Fruit fly (Drosophila melanogaster) whole organism, prepupa: ENCODE data around the gene CG1440.

Experiments
- Blimp-1 ChIP-seq: fragments of 200-800 bp; sonication (Bioruptor generic); optimal IDR thresholded peaks from 3 replicates; lab custom pipeline; 2017; ENCODE audit warnings: missing biosample characterization, missing genetic modification characterization, mild to moderate bottlenecking, moderate library complexity, missing genetic modification reagents
- CG10631 ChIP-seq: fragments of 200-800 bp; sonication (Bioruptor generic); optimal IDR thresholded peaks from 2 replicates; lab custom pipeline; 2016; ENCODE audit warnings: missing biosample characterization, missing genetic modification characterization
- CG10669 ChIP-seq: fragments of 200-800 bp; sonication (Bioruptor generic); optimal IDR thresholded peaks from 3 replicates; lab custom pipeline; 2018; ENCODE audit warnings: missing biosample characterization, mild to moderate bottlenecking, missing genetic modification characterization, moderate library complexity
- CG11294 ChIP-seq: fragments of 200-800 bp; sonication (Bioruptor generic); IDR thresholded peaks from 2 replicates; pipeline ENCODE4 v1.3.6; 2022; ENCODE audit warnings: missing biosample characterization, missing genetic modification characterization
- CG11762 ChIP-seq: fragments of 200-800 bp; sonication (Bioruptor generic); optimal IDR thresholded peaks from 3 replicates; lab custom pipeline; 2016; ENCODE audit warnings: missing biosample characterization, missing genetic modification characterization; ENCODE audit not compliant: insufficient read depth
- CG11902 ChIP-seq: fragments of 200-800 bp; sonication (Bioruptor generic); optimal IDR thresholded peaks from 3 replicates; lab custom pipeline; 2016; ENCODE audit warnings: missing biosample characterization, missing genetic modification characterization
- CG15336 ChIP-seq: fragments of 200-800 bp; sonication (Bioruptor generic); IDR thresholded peaks from 2 replicates; pipeline ENCODE4 v1.3.6; 2022; ENCODE audit warnings: missing biosample characterization, missing genetic modification characterization
- CG1621 ChIP-seq: fragments of 200-800 bp; sonication (Bioruptor generic); optimal IDR thresholded peaks from 3 replicates; lab custom pipeline; 2018; ENCODE audit warnings: missing biosample characterization, mild to moderate bottlenecking, missing genetic modification characterization
- CG16779 ChIP-seq: fragments of 200-800 bp; sonication (Bioruptor generic); optimal IDR thresholded peaks from 3 replicates; lab custom pipeline; 2017; ENCODE audit warnings: missing biosample characterization, mild to moderate bottlenecking, missing genetic modification characterization
- CG3032 ChIP-seq: fragments of 200-800 bp; optimal IDR thresholded peaks from 2 replicates; lab custom pipeline; 2019; ENCODE audit warnings: missing biosample characterization, mild to moderate bottlenecking, missing genetic modification characterization, moderate library complexity
- CG31627 ChIP-seq: fragments of 200-800 bp; sonication (Bioruptor generic); optimal IDR thresholded peaks from 3 replicates; lab custom pipeline; 2016; ENCODE audit warnings: missing biosample characterization, missing genetic modification characterization
- CG34406 ChIP-seq: fragments of 200-800 bp; sonication (Bioruptor generic); optimal IDR thresholded peaks from 3 replicates; lab custom pipeline; 2016; ENCODE audit warnings: missing biosample characterization, missing genetic modification characterization
- CG3919 ChIP-seq: fragments of 200-800 bp; sonication (Bioruptor generic); optimal IDR thresholded peaks from 3 replicates; lab custom pipeline; 2016; ENCODE audit warnings: missing biosample characterization, missing genetic modification characterization
- CG4318 ChIP-seq: fragments of 200-800 bp; sonication (Bioruptor generic); optimal IDR thresholded peaks from 3 replicates; lab custom pipeline; 2017; ENCODE audit warnings: missing biosample characterization, mild to moderate bottlenecking, missing genetic modification characterization
- CG6163 ChIP-seq: fragments of 200-800 bp; sonication (Bioruptor generic); IDR thresholded peaks from 3 replicates; pipeline ENCODE4 v1.3.6; 2022; ENCODE audit warnings: missing biosample characterization, missing genetic modification characterization
- CG6276 ChIP-seq: fragments of 200-800 bp; sonication (Bioruptor generic); optimal IDR thresholded peaks from 2 replicates; lab custom pipeline; 2017; ENCODE audit warnings: missing biosample characterization, mild to moderate bottlenecking, missing genetic modification characterization
- CG6792 ChIP-seq: fragments of 200-800 bp; sonication (Bioruptor generic); optimal IDR thresholded peaks from 3 replicates; lab custom pipeline; 2016; ENCODE audit warnings: missing biosample characterization, missing genetic modification characterization
- CG6854 ChIP-seq: fragments of 200-800 bp; sonication (Bioruptor generic); optimal IDR thresholded peaks from 2 replicates; lab custom pipeline; 2017; ENCODE audit warnings: missing biosample characterization, mild to moderate bottlenecking, missing genetic modification characterization
- CG7368 ChIP-seq: fragments of 200-800 bp; sonication (Bioruptor generic); optimal IDR thresholded peaks from 3 replicates; lab custom pipeline; 2016; ENCODE audit warnings: missing biosample characterization, missing genetic modification characterization
- CG8119 ChIP-seq: fragments of 200-800 bp; sonication (Bioruptor generic); IDR thresholded peaks from 3 replicates; pipeline ENCODE4 v1.3.6; 2022; ENCODE audit warnings: missing biosample characterization, missing genetic modification characterization
- CG8319 ChIP-seq: fragments of 200-800 bp; sonication (Bioruptor generic); optimal IDR thresholded peaks from 3 replicates; lab custom pipeline; 2016; ENCODE audit warnings: missing biosample characterization, missing genetic modification characterization
- CG8632 ChIP-seq: fragments of 200-800 bp; sonication (Bioruptor generic); optimal IDR thresholded peaks from 3 replicates; lab custom pipeline; 2016; ENCODE audit warnings: missing biosample characterization, missing genetic modification characterization
- Eip75B ChIP-seq: fragments of 200-800 bp; sonication (Bioruptor generic); optimal IDR thresholded peaks from 3 replicates; lab custom pipeline; 2016; ENCODE audit warnings: missing biosample characterization, missing genetic modification characterization
- Eip78C ChIP-seq: fragments of 200-800 bp; sonication (Bioruptor generic); peaks from one replicate; lab custom pipeline; 2016; ENCODE audit warnings: missing biosample characterization, missing genetic modification characterization
- Eip93F ChIP-seq: fragments of 200-800 bp; sonication (Bioruptor generic); optimal IDR thresholded peaks from 2 replicates; lab custom pipeline; 2016; ENCODE audit warnings: missing biosample characterization, mild to moderate bottlenecking, missing genetic modification characterization
- Ets21C ChIP-seq: fragments of 200-800 bp; sonication (Bioruptor generic); optimal IDR thresholded peaks from 3 replicates; lab custom pipeline; 2016; ENCODE audit warnings: missing biosample characterization, missing genetic modification characterization
- Ets96B ChIP-seq: fragments of 200-800 bp; optimal IDR thresholded peaks from 2 replicates; lab custom pipeline; 2019; ENCODE audit warnings: missing biosample characterization, mild to moderate bottlenecking, missing genetic modification characterization, moderate library complexity
- Hr38 ChIP-seq: sonication (Bioruptor generic); optimal IDR thresholded peaks from 2 replicates; lab custom pipeline; 2016; ENCODE audit warnings: missing biosample characterization, missing genetic modification characterization
- Hr39 ChIP-seq: fragments of 200-800 bp; sonication (Bioruptor generic); optimal IDR thresholded peaks from 2 replicates; lab custom pipeline; 2016; ENCODE audit warnings: missing biosample characterization, missing genetic modification characterization
- Hr4 ChIP-seq: fragments of 200-800 bp; sonication (Bioruptor generic); optimal IDR thresholded peaks from 3 replicates; lab custom pipeline; 2016; ENCODE audit warnings: missing biosample characterization, missing genetic modification characterization
- Lpt ChIP-seq: fragments of 200-800 bp; sonication (Bioruptor generic); optimal IDR thresholded peaks from 3 replicates; lab custom pipeline; 2016; ENCODE audit warnings: missing biosample characterization, missing genetic modification characterization
- Met ChIP-seq: fragments of 200-800 bp; sonication (Bioruptor generic); optimal IDR thresholded peaks from 3 replicates; lab custom pipeline; 2016; ENCODE audit warnings: missing biosample characterization, missing genetic modification characterization
- Smox ChIP-seq: fragments of 200-800 bp; sonication (Bioruptor generic); optimal IDR thresholded peaks from 3 replicates; lab custom pipeline; 2016; ENCODE audit warnings: missing biosample characterization, missing genetic modification characterization
- Sox102F ChIP-seq: fragments of 200-800 bp; sonication (Bioruptor generic); optimal IDR thresholded peaks from 2 replicates; lab custom pipeline; 2016; ENCODE audit warnings: missing biosample characterization, mild to moderate bottlenecking, missing genetic modification characterization
- Sox14 ChIP-seq: fragments of 200-800 bp; sonication (Bioruptor generic); optimal IDR thresholded peaks from 3 replicates; lab custom pipeline; 2016; ENCODE audit warnings: missing biosample characterization, missing genetic modification characterization
- acj6 ChIP-seq: fragments of 200-800 bp; sonication (Bioruptor generic); optimal IDR thresholded peaks from 3 replicates; lab custom pipeline; 2016; ENCODE audit warnings: missing biosample characterization, missing genetic modification characterization
- cyc ChIP-seq: fragments of 200-800 bp; sonication (Bioruptor generic); optimal IDR thresholded peaks from 3 replicates; lab custom pipeline; 2016; ENCODE audit warnings: missing biosample characterization, missing genetic modification characterization
- dac ChIP-seq: fragments of 200-800 bp; sonication (Bioruptor generic); optimal IDR thresholded peaks from 2 replicates; lab custom pipeline; 2017; ENCODE audit warnings: missing biosample characterization, mild to moderate bottlenecking, missing genetic modification characterization
- dsx ChIP-seq: fragments of 200-800 bp; optimal IDR thresholded peaks from 3 replicates; lab custom pipeline; 2019; ENCODE audit warnings: missing biosample characterization, mild to moderate bottlenecking, missing genetic modification characterization, moderate library complexity; ENCODE audit not compliant: poor library complexity, severe bottlenecking
- eg ChIP-seq: fragments of 200-800 bp; sonication (Bioruptor generic); IDR thresholded peaks from 3 replicates; pipeline ENCODE4 v1.3.6; 2022; ENCODE audit warnings: missing biosample characterization, missing genetic modification characterization
- esn ChIP-seq: fragments of 200-800 bp; sonication (Bioruptor generic); optimal IDR thresholded peaks from 2 replicates; lab custom pipeline; 2016; ENCODE audit warnings: missing biosample characterization, mild to moderate bottlenecking, missing genetic modification characterization, moderate library complexity
- fd59A ChIP-seq: fragments of 200-800 bp; sonication (Bioruptor generic); optimal IDR thresholded peaks from 2 replicates; lab custom pipeline; 2017; ENCODE audit warnings: missing biosample characterization, mild to moderate bottlenecking, missing genetic modification characterization, missing genetic modification reagents
- fd85E ChIP-seq: fragments of 200-800 bp; sonication (Bioruptor generic); optimal IDR thresholded peaks from 3 replicates; lab custom pipeline; 2016; ENCODE audit warnings: missing biosample characterization, missing genetic modification characterization
- fkh ChIP-seq: fragments of 200-800 bp; sonication (Bioruptor generic); optimal IDR thresholded peaks from 3 replicates; lab custom pipeline; 2017; ENCODE audit warnings: missing biosample characterization, mild to moderate bottlenecking, missing genetic modification characterization, moderate library complexity
- lz ChIP-seq: fragments of 200-800 bp; sonication (Bioruptor generic); optimal IDR thresholded peaks from 3 replicates; lab custom pipeline; 2016; ENCODE audit warnings: missing biosample characterization, missing genetic modification characterization
- net ChIP-seq: fragments of 200-800 bp; sonication (Bioruptor generic); optimal IDR thresholded peaks from 3 replicates; lab custom pipeline; 2016; ENCODE audit warnings: missing biosample characterization, missing genetic modification characterization
- pdm3 ChIP-seq: fragments of 200-800 bp; sonication (Bioruptor generic); optimal IDR thresholded peaks from 3 replicates; lab custom pipeline; 2016; ENCODE audit warnings: missing biosample characterization, missing genetic modification characterization
- spab ChIP-seq: fragments of 200-800 bp; sonication (Bioruptor generic); optimal IDR thresholded peaks from 2 replicates; lab custom pipeline; 2017; ENCODE audit warnings: missing biosample characterization, mild to moderate bottlenecking, missing genetic modification characterization, missing genetic modification reagents
- ss ChIP-seq, 2 experiments: fragments of 200-800 bp; sonication (Bioruptor generic); optimal IDR thresholded peaks; 2 replicates in 1 of 2; 3 replicates in 1 of 2; lab custom pipeline; 2017 to 2018; ENCODE audit warnings: mild to moderate bottlenecking in 2 of 2, missing biosample characterization in 2 of 2, missing genetic modification characterization in 2 of 2, moderate library complexity in 1 of 2
- svp ChIP-seq: fragments of 200-800 bp; sonication (Bioruptor generic); peaks from one replicate; lab custom pipeline; 2016; ENCODE audit warnings: missing biosample characterization, missing genetic modification characterization
- topi ChIP-seq: fragments of 200-800 bp; sonication (Bioruptor generic); optimal IDR thresholded peaks from 3 replicates; lab custom pipeline; 2016; ENCODE audit warnings: missing biosample characterization, missing genetic modification characterization
- vri ChIP-seq: fragments of 200-800 bp; sonication (Bioruptor generic); optimal IDR thresholded peaks from 3 replicates; lab custom pipeline; 2016; ENCODE audit warnings: missing biosample characterization, mild to moderate bottlenecking, missing genetic modification characterization

CG1440 gene

DNA sequence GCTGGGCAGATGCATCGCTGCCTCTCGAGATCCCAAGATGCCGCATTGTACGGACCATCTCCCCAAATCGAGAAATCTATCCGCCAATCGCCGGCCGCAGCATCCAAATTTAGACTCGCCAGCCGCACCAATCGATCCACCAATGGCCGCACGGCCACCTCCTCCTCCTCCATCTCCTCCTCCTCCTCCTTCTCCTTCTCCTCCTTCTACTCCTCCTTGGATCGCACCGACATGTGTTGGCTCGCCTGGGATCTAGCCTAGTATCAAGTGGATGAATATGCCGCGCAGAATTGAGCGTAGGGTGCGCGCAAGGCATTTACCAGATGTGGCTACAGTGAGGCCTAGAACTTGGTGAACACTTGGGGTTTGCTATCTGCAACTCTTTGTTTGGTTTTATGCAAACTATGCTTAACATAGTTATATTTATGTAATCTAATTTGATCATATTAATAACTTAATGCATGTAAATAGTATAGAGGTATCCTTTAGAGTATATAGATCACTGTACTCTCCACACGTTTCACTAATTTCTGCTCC is 18.2 kb downstream of the CG1440 start, which contains the start of gene org-1:
org-1 (minus strand) TSS at position 51 of the 537 bp plus-strand sequence.
- TF ChIP-seq CG11294: peak; percentile 89
- TF ChIP-seq CG1621: peak; percentile 91
- peak; percentile 88 for TF ChIP-seq Eip75B (GFP tag; lab: Kevin White, UChicago)
- TF ChIP-seq Sox102F (GFP tag; lab: Kevin White, UChicago): peak; percentile 47
- peak; percentile 79 for TF ChIP-seq CG4318 (GFP tag; lab: Kevin White, UChicago)
- peak; percentile 96 for TF ChIP-seq eg (GFP tag; lab: Robert Waterston, UW)
- TF ChIP-seq Eip93F (GFP tag; lab: Kevin White, UChicago): no peak
- peak; percentile 90 for TF ChIP-seq dsx (GFP tag; lab: Kevin White, UChicago)
- TF ChIP-seq CG11902 (GFP tag; lab: Kevin White, UChicago): peak; percentile 80
- TF ChIP-seq fd85E: peak; percentile 33
- TF ChIP-seq CG6276 (GFP tag; lab: Kevin White, UChicago): peak; percentile 86
- peak; percentile 88 for TF ChIP-seq svp (GFP tag; lab: Kevin White, UChicago)
- TF ChIP-seq esn (GFP tag; lab: Kevin White, UChicago): peak; percentile 70
- peak; percentile 93 for TF ChIP-seq Ets96B
- TF ChIP-seq vri (GFP tag; lab: Kevin White, UChicago): peak; percentile 15
- TF ChIP-seq CG8632: peak; percentile 83
- TF ChIP-seq acj6 (GFP tag; lab: Kevin White, UChicago): peak; percentile 90
- peak; percentile 74 for TF ChIP-seq CG34406
- peak; percentile 81 for TF ChIP-seq Lpt
- TF ChIP-seq cyc: peak; percentile 75
- peak; percentile 94 for TF ChIP-seq CG8119
- TF ChIP-seq fkh (GFP tag; lab: Kevin White, UChicago): peak; percentile 68
- TF ChIP-seq CG6163 (GFP tag; lab: Robert Waterston, UW): peak; percentile 97
- peak; percentile 87 for TF ChIP-seq spab (GFP tag; lab: Kevin White, UChicago)
- TF ChIP-seq pdm3 (GFP tag; lab: Kevin White, UChicago): peak; percentile 90
- peak; percentile 90 to 92 for TF ChIP-seq ss (GFP tag; optimal IDR thresholded peaks at IDR 0.05; lab: Kevin White, UChicago)
- TF ChIP-seq Blimp-1 (GFP tag; lab: Kevin White, UChicago): peak; percentile 36
- peak; percentile 91 for TF ChIP-seq CG10669 (GFP tag; lab: Kevin White, UChicago)
- TF ChIP-seq lz: peak; percentile 69
- peak; percentile 60 for TF ChIP-seq Hr39 (GFP tag; lab: Kevin White, UChicago)
- peak; percentile 49 for TF ChIP-seq Ets21C
- TF ChIP-seq CG7368: peak; percentile 84
- peak; percentile 59 for TF ChIP-seq Smox
- peak; percentile 77 for TF ChIP-seq Met
- TF ChIP-seq dac (GFP tag; lab: Kevin White, UChicago): peak; percentile 71
- TF ChIP-seq CG15336 (GFP tag; lab: Robert Waterston, UW): peak; percentile 96
- TF ChIP-seq net (GFP tag; lab: Kevin White, UChicago): peak; percentile 87
- peak; percentile 78 for TF ChIP-seq CG8319 (GFP tag; lab: Kevin White, UChicago)
- peak; percentile 22 for TF ChIP-seq Hr38
- peak; percentile 89 for TF ChIP-seq Hr4 (GFP tag; lab: Kevin White, UChicago)
- peak; percentile 63 for TF ChIP-seq CG31627 (GFP tag; lab: Kevin White, UChicago)
- TF ChIP-seq CG6854: peak; percentile 1
- peak; percentile 96 for TF ChIP-seq Eip78C (GFP tag; lab: Kevin White, UChicago)
- TF ChIP-seq Sox14 (GFP tag; lab: Kevin White, UChicago): peak; percentile 84
- peak; percentile 93 for TF ChIP-seq CG3032 (tag; lab: Kevin White, UChicago)
- peak; percentile 73 for TF ChIP-seq CG16779 (tag; lab: Kevin White, UChicago)
- TF ChIP-seq CG3919: peak; percentile 92
- TF ChIP-seq CG11762: peak; percentile 84
- TF ChIP-seq topi (GFP tag; lab: Kevin White, UChicago): peak; percentile 79
- peak; percentile 91 for TF ChIP-seq CG10631 (GFP tag; lab: Kevin White, UChicago)
- peak; percentile 92 for TF ChIP-seq fd59A
- peak; percentile 85 for TF ChIP-seq CG6792 (GFP tag; lab: Kevin White, UChicago)
